Worm (Caenorhabditis elegans) whole organism, midembryonic: ENCODE data around the gene bcat-1.

Source experiments
- T22C8.4 ChIP-seq: fragments of 200-800 bp; sonication (Bioruptor generic); IDR thresholded peaks from 2 replicates; pipeline ENCODE4 v1.3.6; 2022; ENCODE audit warnings: missing genetic modification characterization, missing compliant biosample characterization
- cog-1 ChIP-seq: sonication (generic microtip); optimal IDR thresholded peaks from 2 replicates; lab custom pipeline; 2016; ENCODE audit warnings: missing genetic modification characterization, missing compliant biosample characterization
- flt-1 ChIP-seq: fragments of 200-800 bp; sonication (Bioruptor generic); IDR thresholded peaks from 2 replicates; pipeline ENCODE4 v1.3.6; 2022; ENCODE audit warnings: missing genetic modification characterization, missing compliant biosample characterization
- klf-2 ChIP-seq: fragments of 200-800 bp; sonication (Bioruptor generic); conservative IDR thresholded peaks from 2 replicates; pipeline ENCODE4 v1.3.6; 2022; ENCODE audit warnings: missing genetic modification reagents, missing genetic modification characterization, missing compliant biosample characterization
- med-1 ChIP-seq: sonication (generic microtip); optimal IDR thresholded peaks from 2 replicates; lab custom pipeline; 2017; ENCODE audit warnings: missing genetic modification characterization, mild to moderate bottlenecking, missing compliant biosample characterization, antibody characterized with exemption, missing genetic modification reagents; ENCODE audit not compliant: insufficient read depth
- ref-1 ChIP-seq: fragments of 200-800 bp; sonication (Bioruptor generic); conservative IDR thresholded peaks from 2 replicates; pipeline ENCODE4 v1.3.6; 2022; ENCODE audit warnings: missing genetic modification reagents, missing genetic modification characterization, missing compliant biosample characterization
- tab-1 ChIP-seq: fragments of 200-800 bp; sonication (Bioruptor generic); IDR thresholded peaks from 2 replicates; pipeline ENCODE4 v1.3.6; 2022; ENCODE audit warnings: missing genetic modification characterization, missing compliant biosample characterization
- ztf-23 ChIP-seq: fragments of 200-800 bp; sonication (Bioruptor generic); IDR thresholded peaks from 2 replicates; pipeline ENCODE4 v1.3.6; 2022; ENCODE audit warnings: missing genetic modification reagents, missing genetic modification characterization, missing compliant biosample characterization
- ztf-29 ChIP-seq: fragments of 200-800 bp; sonication (Bioruptor generic); IDR thresholded peaks from 2 replicates; pipeline ENCODE4 v1.3.6; 2022; ENCODE audit warnings: missing genetic modification reagents, missing genetic modification characterization, missing compliant biosample characterization

Gene bcat-1

ce11 chrX:12853079-12853478, 24.2 kb upstream of the bcat-1 start:
- TF ChIP-seq flt-1 (GFP tag; lab: Robert Waterston, UW) (no peak), ref-1 (GFP tag; lab: Robert Waterston, UW) (no peak), med-1 (GFP tag; lab: Kevin White, UChicago) (no peak), T22C8.4 (no peak), cog-1 (tag; lab: Kevin White, UChicago) (no peak), ztf-29 (no peak), ztf-23 (GFP tag; lab: Robert Waterston, UW) (no peak), klf-2 (GFP tag; lab: Robert Waterston, UW) (no peak), tab-1 (GFP tag; lab: Robert Waterston, UW) (no peak)

DNA sequence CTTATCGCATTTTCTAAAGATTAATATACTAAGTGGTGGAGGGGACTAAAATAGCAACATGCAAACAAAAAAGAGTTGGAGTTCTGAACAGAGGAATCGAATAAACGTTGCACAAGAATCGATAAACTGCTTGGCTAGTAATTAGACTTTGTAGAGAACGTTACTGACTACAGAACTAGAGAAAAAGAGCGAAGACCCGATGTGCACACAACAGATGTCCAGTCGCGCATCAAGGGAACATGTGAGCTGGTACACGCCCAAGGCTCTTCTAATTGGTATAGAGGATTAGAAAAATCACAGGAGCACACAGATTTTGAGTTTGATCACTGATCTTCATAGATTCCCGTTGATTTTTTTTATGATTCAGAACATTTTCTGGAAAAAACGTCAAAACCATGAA, 23.1 kb upstream of the bcat-1 start:
- TF ChIP-seq ref-1 (GFP tag; lab: Robert Waterston, UW), result no peak
- no peak for TF ChIP-seq cog-1 (tag; lab: Kevin White, UChicago)
- 0 out of 2 replicates have a peak, but pooled peaks have one; percentile 24 for TF ChIP-seq flt-1 (GFP tag; lab: Robert Waterston, UW)

DNA sequence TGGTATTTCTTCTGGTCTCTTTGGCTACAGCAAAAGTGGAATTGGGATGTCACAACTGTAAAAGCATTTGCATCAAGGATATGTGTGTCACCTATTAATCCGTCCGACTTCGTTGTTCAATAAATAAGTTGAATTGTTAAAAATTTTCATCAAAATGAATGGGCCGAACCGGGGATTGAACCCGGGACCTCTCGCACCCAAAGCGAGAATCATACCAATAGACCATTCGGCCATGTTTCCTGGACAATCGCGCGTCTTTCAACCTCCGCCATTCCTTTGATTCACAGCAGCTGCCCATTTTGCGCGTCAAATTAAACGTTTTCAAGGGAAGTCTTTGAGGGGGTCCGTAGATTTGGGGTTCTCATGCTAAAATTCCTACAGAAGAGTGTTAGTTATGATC, 22.6 kb upstream of the bcat-1 start:
- TF ChIP-seq ztf-23 (GFP tag; lab: Robert Waterston, UW) (0 out of 2 replicates have a peak, but pooled peaks have one; percentile 59), cog-1 (tag; lab: Kevin White, UChicago) (no peak), tab-1 (GFP tag; lab: Robert Waterston, UW) (peak; percentile 41; the same call in 1 of the 2 replicates), flt-1 (GFP tag; lab: Robert Waterston, UW) (peak; percentile 71), T22C8.4 (no peak; the same call in 1 of the 2 replicates), med-1 (GFP tag; lab: Kevin White, UChicago) (no peak), ref-1 (GFP tag; lab: Robert Waterston, UW) (no peak)

DNA sequence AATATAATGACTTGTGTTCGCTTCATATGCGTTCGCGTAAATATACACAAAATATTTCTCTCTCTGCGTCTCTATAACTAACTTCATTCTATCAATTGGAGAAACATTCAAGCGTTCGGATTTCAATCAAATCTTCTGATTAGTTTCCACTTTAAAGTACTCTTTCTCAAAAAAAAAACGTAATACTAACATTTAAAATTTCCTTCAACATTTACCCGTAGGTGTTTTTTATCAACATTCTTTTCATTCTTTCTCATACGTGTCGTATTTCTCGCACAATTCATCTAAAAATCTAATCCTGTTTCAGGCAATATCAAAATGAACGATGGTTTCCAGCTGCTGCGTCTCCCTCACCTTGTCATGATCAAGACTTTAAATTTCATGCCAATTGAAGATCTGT, 19.6 kb upstream of the bcat-1 start, which contains the start of gene T14G8.2:
T14G8.2 (plus strand) TSS at position 301 of the 400 bp plus-strand sequence.
- TF ChIP-seq med-1 (GFP tag; lab: Kevin White, UChicago) (no peak), cog-1 (tag; lab: Kevin White, UChicago) (no peak), ref-1 (GFP tag; lab: Robert Waterston, UW) (no peak), flt-1 (GFP tag; lab: Robert Waterston, UW) (no peak), klf-2 (GFP tag; lab: Robert Waterston, UW) (no peak), ztf-29 (no peak), tab-1 (GFP tag; lab: Robert Waterston, UW) (no peak), ztf-23 (GFP tag; lab: Robert Waterston, UW) (no peak), T22C8.4 (no peak)

DNA sequence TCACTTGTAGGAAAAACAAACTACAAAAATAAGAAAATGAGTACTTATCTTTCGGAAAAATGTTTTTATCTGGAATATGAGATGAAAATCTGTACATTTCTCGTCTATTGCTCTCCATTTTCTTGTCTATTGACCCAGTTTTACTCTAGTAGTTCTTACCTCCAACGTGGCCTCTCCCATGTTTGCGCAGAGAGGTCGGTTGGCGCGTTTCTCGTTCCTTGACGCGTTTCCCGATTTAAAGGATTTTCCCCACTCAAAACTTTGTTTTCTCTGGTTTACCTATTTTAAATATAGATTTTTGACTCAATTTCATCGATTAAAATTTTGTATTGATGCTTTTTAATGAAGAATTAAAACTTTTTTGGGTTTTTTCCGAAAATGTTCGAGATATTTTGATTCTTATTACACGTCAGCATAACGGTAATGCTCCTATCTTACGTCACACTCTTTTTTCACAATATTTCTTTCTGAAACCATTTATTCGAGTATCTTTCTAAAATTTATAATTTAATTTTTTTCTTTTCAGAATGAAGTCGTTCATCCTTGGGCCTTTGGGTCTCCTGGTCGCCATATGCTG, 16.5 kb upstream of the bcat-1 start, which contains the start of gene T14G8.3:
T14G8.3 (plus strand) TSS at position 527 of the 577 bp plus-strand sequence.
- TF ChIP-seq tab-1 (GFP tag; lab: Robert Waterston, UW) (no peak), cog-1 (tag; lab: Kevin White, UChicago) (no peak), flt-1 (GFP tag; lab: Robert Waterston, UW) (no peak), med-1 (GFP tag; lab: Kevin White, UChicago) (no peak), T22C8.4 (no peak), ztf-29 (no peak), klf-2 (GFP tag; lab: Robert Waterston, UW) (no peak), ref-1 (GFP tag; lab: Robert Waterston, UW) (no peak), ztf-23 (GFP tag; lab: Robert Waterston, UW) (no peak)

- no peak for TF ChIP-seq ref-1 (GFP tag; lab: Robert Waterston, UW)
- TF ChIP-seq ztf-29, result no peak
Measured at ce11 chrX:12862509-12862908, 14.8 kb upstream of the bcat-1 start, which contains the start of gene T14G8.6. T14G8.6 (minus strand) TSS chrX:12862846.

DNA sequence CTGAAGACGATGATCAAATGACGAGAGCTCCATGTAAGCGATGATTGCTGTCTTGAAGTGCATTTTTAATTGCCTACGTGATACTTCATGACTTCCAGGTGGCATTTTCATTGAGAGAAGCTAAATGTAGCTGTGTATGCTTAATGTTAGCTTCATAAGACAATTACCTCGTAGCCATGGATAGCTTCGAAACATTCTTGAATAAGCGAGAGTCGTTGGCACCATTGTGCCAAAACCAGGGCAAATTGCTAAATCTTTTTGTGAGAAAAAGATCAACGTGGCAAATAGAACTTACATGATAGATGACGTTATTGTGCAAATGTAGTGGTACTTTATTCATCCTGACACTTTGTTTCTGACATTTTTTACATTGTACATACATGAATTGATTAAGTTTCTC, 14.0 kb upstream of the bcat-1 start:
- TF ChIP-seq ztf-29 (no peak), ref-1 (GFP tag; lab: Robert Waterston, UW) (no peak), ztf-23 (GFP tag; lab: Robert Waterston, UW) (no peak), tab-1 (GFP tag; lab: Robert Waterston, UW) (no peak), klf-2 (GFP tag; lab: Robert Waterston, UW) (no peak), cog-1 (tag; lab: Kevin White, UChicago) (no peak), med-1 (GFP tag; lab: Kevin White, UChicago) (no peak)

- TF ChIP-seq T22C8.4, result no peak
- no peak for TF ChIP-seq klf-2 (GFP tag; lab: Robert Waterston, UW)
- TF ChIP-seq cog-1 (tag; lab: Kevin White, UChicago), result no peak
- TF ChIP-seq ztf-23 (GFP tag; lab: Robert Waterston, UW), result no peak
- no peak for TF ChIP-seq flt-1 (GFP tag; lab: Robert Waterston, UW)
- no peak for TF ChIP-seq ztf-29
- TF ChIP-seq tab-1 (GFP tag; lab: Robert Waterston, UW), result no peak
- TF ChIP-seq med-1 (GFP tag; lab: Kevin White, UChicago), result no peak
- TF ChIP-seq ref-1 (GFP tag; lab: Robert Waterston, UW), result no peak
Measured at ce11 chrX:12863796-12864195, 13.5 kb upstream of the bcat-1 start, which contains the start of gene T14G8.4. T14G8.4 (minus strand) TSS chrX:12863896.

ce11 chrX:12869412-12869811, 7.9 kb upstream of the bcat-1 start:
- TF ChIP-seq ztf-23 (GFP tag; lab: Robert Waterston, UW), result no peak
- no peak for TF ChIP-seq ref-1 (GFP tag; lab: Robert Waterston, UW)
- no peak for TF ChIP-seq med-1 (GFP tag; lab: Kevin White, UChicago)
- TF ChIP-seq cog-1 (tag; lab: Kevin White, UChicago), result no peak
- no peak for TF ChIP-seq ztf-29
- TF ChIP-seq flt-1 (GFP tag; lab: Robert Waterston, UW), result no peak
- no peak for TF ChIP-seq tab-1 (GFP tag; lab: Robert Waterston, UW)
- no peak for TF ChIP-seq klf-2 (GFP tag; lab: Robert Waterston, UW)
- no peak for TF ChIP-seq T22C8.4
